Worm (Caenorhabditis elegans) whole organism, early embryonic: ENCODE results near the gene Y69A2AR.47.
A peak's percentile ranks its signal among the peaks of the same experiment; 100 is the strongest.

ENCODE experiments used
- ama-1 ChIP-seq: fragments of 150-350 bp; optimal IDR thresholded peaks from 2 replicates; lab custom pipeline; 2014
- ceh-13 ChIP-seq: fragments of 200-800 bp; sonication (Bioruptor generic); optimal IDR thresholded peaks from 2 replicates; lab custom pipeline; 2018; ENCODE audit warnings: mild to moderate bottlenecking, missing genetic modification characterization, missing compliant biosample characterization
- ets-7 ChIP-seq: sonication (generic microtip); optimal IDR thresholded peaks from 2 replicates; lab custom pipeline; 2016; ENCODE audit warnings: missing genotype, missing genetic modification characterization, missing compliant biosample characterization
- hmbx-1 ChIP-seq: sonication (generic microtip); optimal IDR thresholded peaks from 2 replicates; lab custom pipeline; 2016; ENCODE audit warnings: mild to moderate bottlenecking, missing genetic modification characterization, missing compliant biosample characterization
- hmg-4 ChIP-seq: fragments of 200-800 bp; sonication (Bioruptor generic); optimal IDR thresholded peaks from 2 replicates; lab custom pipeline; 2018; ENCODE audit warnings: mild to moderate bottlenecking, missing genetic modification characterization, missing compliant biosample characterization
- sea-1 ChIP-seq: fragments of 200-800 bp; sonication (Bioruptor generic); conservative IDR thresholded peaks from 2 replicates; pipeline ENCODE4 v1.3.6; 2022; ENCODE audit warnings: missing genetic modification characterization, missing compliant biosample characterization
- tbx-37 ChIP-seq: fragments of 200-800 bp; sonication (Bioruptor generic); conservative IDR thresholded peaks from 2 replicates; pipeline ENCODE4 v1.3.6; 2022; ENCODE audit warnings: missing genetic modification reagents, missing genetic modification characterization, missing compliant biosample characterization

ce11 chrIV:2602862-2603189 lies 5.3 kb downstream of the Y69A2AR.47 start:
- no peak for TF ChIP-seq tbx-37
- no peak for TF ChIP-seq ama-1 (lab: Kevin White, UChicago)
- no peak for TF ChIP-seq hmbx-1 (tag; lab: Kevin White, UChicago)
- TF ChIP-seq ceh-13 (GFP tag; lab: Kevin White, UChicago): no peak
- 0 out of 2 replicates have a peak, but pooled peaks have one; percentile 12 for TF ChIP-seq sea-1 (GFP tag; lab: Robert Waterston, UW)
- TF ChIP-seq ets-7 (tag; lab: Kevin White, UChicago): no peak
- TF ChIP-seq hmg-4 (GFP tag; lab: Kevin White, UChicago): no peak
